Fruit fly (Drosophila melanogaster) whole organism, embryonic: Measurements from ENCODE around the gene CG9044.

Experiments used
- Aef1 ChIP-seq: fragments of 200-800 bp; sonication (Bioruptor generic); IDR thresholded peaks from 3 replicates; pipeline ENCODE4 v1.3.6; 2022; ENCODE audit warnings: missing biosample characterization, missing genetic modification characterization
- B-H2 ChIP-seq: fragments of 200-800 bp; sonication (Bioruptor generic); optimal IDR thresholded peaks from 2 replicates; lab custom pipeline; 2018; ENCODE audit warnings: missing biosample characterization, mild to moderate bottlenecking, missing genetic modification characterization
- Bgb ChIP-seq: fragments of 200-800 bp; sonication (Bioruptor generic); IDR thresholded peaks from 2 replicates; pipeline ENCODE4 v1.3.6; 2022; ENCODE audit warnings: missing biosample characterization, missing genetic modification characterization; ENCODE audit not compliant: partially characterized antibody
- Blimp-1 ChIP-seq: fragments of 200-800 bp; sonication (Bioruptor generic); optimal IDR thresholded peaks from 3 replicates; lab custom pipeline; 2018; ENCODE audit warnings: missing biosample characterization, missing genetic modification characterization, mild to moderate bottlenecking, moderate library complexity, missing genetic modification reagents
- CG11456 ChIP-seq: fragments of 200-800 bp; sonication (Bioruptor generic); IDR thresholded peaks from 3 replicates; pipeline ENCODE4 v1.3.6; 2022; ENCODE audit warnings: missing biosample characterization, missing genetic modification characterization
- CG11696 ChIP-seq: fragments of 200-800 bp; sonication (Bioruptor generic); IDR thresholded peaks from 2 replicates; pipeline ENCODE4 v1.3.6; 2022; ENCODE audit warnings: missing biosample characterization, missing genetic modification characterization
- CG12155 ChIP-seq: fragments of 200-800 bp; sonication (Bioruptor generic); optimal IDR thresholded peaks from 3 replicates; lab custom pipeline; 2016; ENCODE audit warnings: missing biosample characterization, missing genetic modification characterization
- CG12219 ChIP-seq: fragments of 200-800 bp; sonication (Bioruptor generic); optimal IDR thresholded peaks from 3 replicates; lab custom pipeline; 2018; ENCODE audit warnings: missing biosample characterization, mild to moderate bottlenecking, missing genetic modification characterization
- CG15601 ChIP-seq: fragments of 200-800 bp; sonication (Bioruptor generic); optimal IDR thresholded peaks from 3 replicates; lab custom pipeline; 2019; ENCODE audit warnings: missing biosample characterization, mild to moderate bottlenecking, missing genetic modification characterization, moderate library complexity
- CG18764 ChIP-seq: fragments of 200-800 bp; sonication (Bioruptor generic); optimal IDR thresholded peaks from 3 replicates; lab custom pipeline; 2016; ENCODE audit warnings: missing biosample characterization, missing genetic modification characterization
- CG2129 ChIP-seq: fragments of 200-800 bp; sonication (Bioruptor generic); IDR thresholded peaks from 2 replicates; pipeline ENCODE4 v1.3.6; 2022; ENCODE audit warnings: missing biosample characterization, missing genetic modification characterization; ENCODE audit not compliant: partially characterized antibody
- CG2199 ChIP-seq: fragments of 200-800 bp; sonication (Bioruptor generic); IDR thresholded peaks from 3 replicates; pipeline ENCODE4 v1.3.6; 2022; ENCODE audit warnings: missing biosample characterization, missing genetic modification characterization
- CG31224 ChIP-seq: fragments of 200-800 bp; sonication (Bioruptor generic); IDR thresholded peaks from 2 replicates; pipeline ENCODE4 v1.3.6; 2022; ENCODE audit warnings: missing biosample characterization, missing genetic modification characterization
- CG31441 ChIP-seq: fragments of 200-800 bp; sonication (Bioruptor generic); IDR thresholded peaks from 2 replicates; pipeline ENCODE4 v1.3.6; 2022; ENCODE audit warnings: missing biosample characterization, missing genetic modification characterization
- CG3163 ChIP-seq: fragments of 200-800 bp; sonication (Bioruptor generic); optimal IDR thresholded peaks from 3 replicates; lab custom pipeline; 2016; ENCODE audit warnings: missing biosample characterization, missing genetic modification characterization
- CG32772 ChIP-seq: fragments of 200-800 bp; sonication (Bioruptor generic); IDR thresholded peaks from 2 replicates; pipeline ENCODE4 v1.3.6; 2022; ENCODE audit warnings: missing biosample characterization, missing genetic modification characterization
- CG33213 ChIP-seq: fragments of 200-800 bp; sonication (Bioruptor generic); optimal IDR thresholded peaks from 3 replicates; lab custom pipeline; 2016; ENCODE audit warnings: missing biosample characterization, missing genetic modification characterization
- CG6813 ChIP-seq: fragments of 200-800 bp; sonication (Bioruptor generic); optimal IDR thresholded peaks from 2 replicates; lab custom pipeline; 2017; ENCODE audit warnings: missing biosample characterization, missing genetic modification characterization, mild to moderate bottlenecking, moderate library complexity, missing genetic modification reagents
- CG6854 ChIP-seq: fragments of 200-800 bp; sonication (Bioruptor generic); optimal IDR thresholded peaks from 3 replicates; lab custom pipeline; 2017; ENCODE audit warnings: missing biosample characterization, mild to moderate bottlenecking, missing genetic modification characterization
- CoRest ChIP-seq: fragments of 200-800 bp; sonication (Bioruptor generic); optimal IDR thresholded peaks from 3 replicates; lab custom pipeline; 2018; ENCODE audit warnings: missing biosample characterization, mild to moderate bottlenecking, missing genetic modification characterization, moderate library complexity
- Dref ChIP-seq: fragments of 200-800 bp; sonication (Bioruptor generic); IDR thresholded peaks from 2 replicates; pipeline ENCODE4 v1.3.6; 2022; ENCODE audit warnings: missing biosample characterization, missing genetic modification characterization
- HHEX ChIP-seq: fragments of 200-800 bp; sonication (Bioruptor generic); optimal IDR thresholded peaks from 3 replicates; lab custom pipeline; 2017; ENCODE audit warnings: missing biosample characterization, mild to moderate bottlenecking, missing genetic modification characterization, missing genetic modification reagents
- Hsf ChIP-seq: fragments of 200-800 bp; sonication (Bioruptor generic); optimal IDR thresholded peaks from 3 replicates; lab custom pipeline; 2016; ENCODE audit warnings: missing biosample characterization, missing genetic modification characterization
- Sox100B ChIP-seq: fragments of 200-800 bp; sonication (Bioruptor generic); optimal IDR thresholded peaks from 3 replicates; lab custom pipeline; 2018; ENCODE audit warnings: missing biosample characterization, mild to moderate bottlenecking, missing genetic modification characterization
- Tbp ChIP-seq: fragments of >200 bp; optimal IDR thresholded peaks from 2 replicates; lab custom pipeline; 2018; ENCODE audit warnings: missing biosample characterization, missing genetic modification characterization
- Xbp1 ChIP-seq: fragments of 200-800 bp; sonication (Bioruptor generic); optimal IDR thresholded peaks from 3 replicates; lab custom pipeline; 2016; ENCODE audit warnings: missing biosample characterization, mild to moderate bottlenecking, missing genetic modification characterization
- ara ChIP-seq: fragments of 200-800 bp; sonication (Bioruptor generic); IDR thresholded peaks from 2 replicates; pipeline ENCODE4 v1.3.6; 2022; ENCODE audit warnings: missing biosample characterization, missing genetic modification characterization
- ash1 ChIP-seq: fragments of 200-800 bp; sonication (Bioruptor generic); optimal IDR thresholded peaks from 2 replicates; lab custom pipeline; 2018; ENCODE audit warnings: missing biosample characterization, mild to moderate bottlenecking, missing genetic modification characterization
- bowl ChIP-seq: fragments of 200-800 bp; sonication (Bioruptor generic); IDR thresholded peaks from 2 replicates; pipeline ENCODE4 v1.3.6; 2022; ENCODE audit warnings: missing biosample characterization, missing genetic modification characterization
- chif ChIP-seq, 2 experiments: fragments of 200-800 bp; sonication (Bioruptor generic); optimal IDR thresholded peaks; 3 replicates each; lab custom pipeline; 2016; ENCODE audit warnings: missing biosample characterization in 2 of 2, missing genetic modification characterization in 2 of 2
- dm ChIP-seq: fragments of 200-800 bp; sonication (Bioruptor generic); optimal IDR thresholded peaks from 3 replicates; lab custom pipeline; 2016; ENCODE audit warnings: missing biosample characterization, missing genetic modification characterization
- dpn ChIP-seq, 2 experiments: fragments of 200-800 bp; sonication (Bioruptor generic); optimal IDR thresholded peaks; 3 replicates each; lab custom pipeline; 2016; ENCODE audit warnings: missing biosample characterization in 2 of 2, missing genetic modification characterization in 2 of 2
- ems ChIP-seq: fragments of 200-800 bp; sonication (Bioruptor generic); optimal IDR thresholded peaks from 3 replicates; lab custom pipeline; 2016; ENCODE audit warnings: missing biosample characterization, missing genetic modification characterization
- fd64A ChIP-seq: fragments of 200-800 bp; sonication (Bioruptor generic); optimal IDR thresholded peaks from 3 replicates; lab custom pipeline; 2018; ENCODE audit warnings: missing biosample characterization, mild to moderate bottlenecking, missing genetic modification characterization
- gfzf ChIP-seq: fragments of 200-800 bp; sonication (Bioruptor generic); optimal IDR thresholded peaks from 2 replicates; lab custom pipeline; 2016; ENCODE audit warnings: missing biosample characterization, mild to moderate bottlenecking, missing genetic modification characterization, moderate library complexity
- grn ChIP-seq: fragments of 200-800 bp; sonication (Bioruptor generic); optimal IDR thresholded peaks from 3 replicates; lab custom pipeline; 2017; ENCODE audit warnings: missing biosample characterization, missing genetic modification characterization
- hbn ChIP-seq: fragments of 200-800 bp; sonication (Bioruptor generic); IDR thresholded peaks from 2 replicates; pipeline ENCODE4 v1.3.6; 2022; ENCODE audit warnings: missing biosample characterization, missing genetic modification characterization; ENCODE audit not compliant: partially characterized antibody
- klu ChIP-seq: fragments of 200-800 bp; sonication (Bioruptor generic); IDR thresholded peaks from 2 replicates; pipeline ENCODE4 v1.3.6; 2022; ENCODE audit warnings: missing biosample characterization, missing genetic modification characterization
- lbe ChIP-seq: fragments of 200-800 bp; sonication (Bioruptor generic); optimal IDR thresholded peaks from 2 replicates; lab custom pipeline; 2016; ENCODE audit warnings: missing biosample characterization, mild to moderate bottlenecking, missing genetic modification characterization
- mld ChIP-seq: fragments of 200-800 bp; sonication (Bioruptor generic); IDR thresholded peaks from 3 replicates; pipeline ENCODE4 v1.3.6; 2022; ENCODE audit warnings: missing biosample characterization, missing genetic modification characterization; ENCODE audit not compliant: partially characterized antibody
- nom ChIP-seq: fragments of 200-800 bp; sonication (Bioruptor generic); optimal IDR thresholded peaks from 2 replicates; lab custom pipeline; 2017; ENCODE audit warnings: missing biosample characterization, missing genetic modification characterization, mild to moderate bottlenecking, moderate library complexity, missing genetic modification reagents
- oc ChIP-seq: fragments of 200-800 bp; sonication (Bioruptor generic); optimal IDR thresholded peaks from 2 replicates; lab custom pipeline; 2018; ENCODE audit warnings: missing biosample characterization, mild to moderate bottlenecking, missing genetic modification characterization, moderate library complexity
- pho ChIP-seq: fragments of 200-800 bp; sonication (Bioruptor generic); optimal IDR thresholded peaks from 2 replicates; lab custom pipeline; 2016; ENCODE audit warnings: missing biosample characterization, missing genetic modification characterization
- sc ChIP-seq, 3 experiments: fragments of >200 bp in 2 of 3; fragments of 200-800 bp in 1 of 3; sonication (Bioruptor generic) in 1 of 3; optimal IDR thresholded peaks; 2 replicates in 2 of 3; 3 replicates in 1 of 3; lab custom pipeline; 2017; ENCODE audit warnings: mild to moderate bottlenecking in 1 of 3, missing biosample characterization in 1 of 3, missing genetic modification characterization in 1 of 3, missing genetic modification reagents in 1 of 3
- sens-2 ChIP-seq: fragments of 200-800 bp; sonication (Bioruptor generic); IDR thresholded peaks from 2 replicates; pipeline ENCODE4 v1.3.6; 2022; ENCODE audit warnings: missing biosample characterization, missing genetic modification characterization
- slbo ChIP-seq: fragments of 200-800 bp; sonication (Bioruptor generic); IDR thresholded peaks from 2 replicates; pipeline ENCODE4 v1.3.6; 2022; ENCODE audit warnings: missing biosample characterization, missing genetic modification characterization
- ssp ChIP-seq: fragments of 200-800 bp; sonication (Bioruptor generic); IDR thresholded peaks from 2 replicates; pipeline ENCODE4 v1.3.6; 2022; ENCODE audit warnings: missing biosample characterization, missing genetic modification characterization
- tll ChIP-seq, 2 experiments: fragments of 200-800 bp in 1 of 2; fragments of >200 bp in 1 of 2; sonication (Bioruptor generic) in 1 of 2; optimal IDR thresholded peaks; 2 replicates each; lab custom pipeline; 2017 to 2019; ENCODE audit warnings: missing biosample characterization in 2 of 2, missing genetic modification characterization in 2 of 2, mild to moderate bottlenecking in 1 of 2, moderate library complexity in 1 of 2
- ttk ChIP-seq: fragments of 200-800 bp; sonication (Bioruptor generic); IDR thresholded peaks from 2 replicates; pipeline ENCODE4 v2.1.2; 2022; ENCODE audit warnings: missing biosample characterization, missing genetic modification characterization

Gene CG9044

dm6 chr2L:5981433-5982333 is 32.4 kb downstream of the CG9044 start, which contains the start of gene eIF4A (continued):
- TF ChIP-seq ash1 (GFP tag; lab: Kevin White, UChicago): no peak
- no peak for TF ChIP-seq CG11696 (GFP tag; lab: Robert Waterston, UW)
- TF ChIP-seq CG12219 (GFP tag; lab: Kevin White, UChicago): peak; percentile 17
- TF ChIP-seq dm (GFP tag; lab: Kevin White, UChicago): peak; percentile 85
- TF ChIP-seq CG6854 (GFP tag; lab: Kevin White, UChicago): no peak
- peak; percentile 53 for TF ChIP-seq CoRest (tag; lab: Kevin White, UChicago)
- no peak for TF ChIP-seq hbn
- TF ChIP-seq Dref: no peak
- peak; percentile 67 for TF ChIP-seq nom (GFP tag; lab: Kevin White, UChicago)
- peak; percentile 47 for TF ChIP-seq CG6813 (GFP tag; lab: Kevin White, UChicago)
- TF ChIP-seq oc: no peak
- no peak for TF ChIP-seq Blimp-1 (GFP tag; lab: Kevin White, UChicago)
- TF ChIP-seq CG15601 (tag; lab: Kevin White, UChicago): peak; percentile 9
- no peak for TF ChIP-seq sens-2
- no peak for TF ChIP-seq klu (GFP tag; lab: Robert Waterston, UW)
- peak; percentile 53 for TF ChIP-seq CG33213 (GFP tag; lab: Kevin White, UChicago)
- no peak for TF ChIP-seq dpn (GFP tag; optimal IDR thresholded peaks at IDR 0.05; lab: Kevin White, UChicago)
- TF ChIP-seq Hsf (GFP tag; lab: Kevin White, UChicago): no peak
- no peak for TF ChIP-seq lbe (GFP tag; lab: Kevin White, UChicago)
- TF ChIP-seq pho (GFP tag; lab: Kevin White, UChicago): no peak
- TF ChIP-seq CG3163 (GFP tag; lab: Kevin White, UChicago): no peak
- TF ChIP-seq gfzf: no peak
- TF ChIP-seq Sox100B (GFP tag; lab: Kevin White, UChicago): no peak
- no peak for TF ChIP-seq ssp (GFP tag; lab: Robert Waterston, UW)
- TF ChIP-seq HHEX (GFP tag; lab: Kevin White, UChicago): no peak
- no peak for TF ChIP-seq sc (optimal IDR thresholded peaks at IDR 0.05; lab: Kevin White, UChicago)
- TF ChIP-seq sc (GFP tag; optimal IDR thresholded peaks at IDR 0.05; lab: Kevin White, UChicago): no peak
- TF ChIP-seq ttk (GFP tag; lab: Robert Waterston, UW): no peak
- peak; percentile 25 for TF ChIP-seq fd64A (GFP tag; lab: Kevin White, UChicago)
- TF ChIP-seq CG2199 (GFP tag; lab: Robert Waterston, UW): no peak
- TF ChIP-seq CG18764 (GFP tag; lab: Kevin White, UChicago): no peak
- TF ChIP-seq Tbp (GFP tag; lab: Kevin White, UChicago): no peak
- TF ChIP-seq CG12155 (GFP tag; lab: Kevin White, UChicago): no peak
- TF ChIP-seq B-H2: no peak
- no peak for TF ChIP-seq CG32772 (GFP tag; lab: Robert Waterston, UW)
- TF ChIP-seq slbo (GFP tag; lab: Robert Waterston, UW): no peak
- TF ChIP-seq CG11456 (GFP tag; lab: Robert Waterston, UW): no peak
- TF ChIP-seq Bgb (GFP tag; lab: Robert Waterston, UW): no peak
- no peak for TF ChIP-seq mld (GFP tag; lab: Robert Waterston, UW)
- TF ChIP-seq chif (GFP tag; optimal IDR thresholded peaks at IDR 0.05; lab: Kevin White, UChicago): peak in 1 of 2 experiments; percentile 29
- no peak for TF ChIP-seq CG31441 (GFP tag; lab: Robert Waterston, UW)
- TF ChIP-seq CG2129: no peak
- no peak for TF ChIP-seq Aef1 (GFP tag; lab: Robert Waterston, UW)
- TF ChIP-seq grn: no peak
- TF ChIP-seq Xbp1: no peak
- no peak for TF ChIP-seq CG31224 (GFP tag; lab: Robert Waterston, UW)
- TF ChIP-seq ara (GFP tag; lab: Robert Waterston, UW): no peak
- no peak for TF ChIP-seq tll (GFP tag; optimal IDR thresholded peaks at IDR 0.05; lab: Kevin White, UChicago)
- TF ChIP-seq ems (GFP tag; lab: Kevin White, UChicago): no peak
- no peak for TF ChIP-seq bowl
